Worm (Caenorhabditis elegans) whole organism, late embryonic: Measurements from ENCODE around the gene W04G3.13.

ENCODE experiments used
- F13H6.1 ChIP-seq: sonication (generic microtip); optimal IDR thresholded peaks from 2 replicates; lab custom pipeline; 2016; ENCODE audit warnings: missing genetic modification characterization, missing compliant biosample characterization
- Y22D7AL.16 ChIP-seq: sonication (generic microtip); optimal IDR thresholded peaks from 2 replicates; lab custom pipeline; 2016; ENCODE audit warnings: missing genetic modification characterization, missing compliant biosample characterization
- ceh-2 ChIP-seq: sonication (generic microtip); optimal IDR thresholded peaks from 2 replicates; lab custom pipeline; 2016; ENCODE audit warnings: missing genotype, missing genetic modification characterization, missing compliant biosample characterization
- ceh-22 ChIP-seq: sonication (generic microtip); optimal IDR thresholded peaks from 2 replicates; lab custom pipeline; 2017; ENCODE audit warnings: missing biosample characterization, missing genetic modification characterization
- ceh-30 ChIP-seq: fragments of 150-350 bp; optimal IDR thresholded peaks from 2 replicates; lab custom pipeline; 2014; ENCODE audit warnings: missing biosample characterization, missing genetic modification characterization
- eyg-1 ChIP-seq: sonication (generic microtip); optimal IDR thresholded peaks from 2 replicates; lab custom pipeline; 2016; ENCODE audit warnings: missing genotype, missing genetic modification characterization, missing compliant biosample characterization
- fkh-10 ChIP-seq: fragments of 150-350 bp; optimal IDR thresholded peaks from 2 replicates; lab custom pipeline; 2014; ENCODE audit warnings: missing biosample characterization, missing genetic modification reagents, missing genetic modification characterization
- madf-2 ChIP-seq: sonication (generic microtip); optimal IDR thresholded peaks from 2 replicates; lab custom pipeline; 2017; ENCODE audit warnings: missing genetic modification characterization, missing compliant biosample characterization
- mec-3 ChIP-seq: sonication (generic microtip); optimal IDR thresholded peaks from 2 replicates; lab custom pipeline; 2016; ENCODE audit warnings: borderline replicate concordance, missing genetic modification characterization, missing compliant biosample characterization
- nfya-1 ChIP-seq: sonication (generic microtip); optimal IDR thresholded peaks from 2 replicates; lab custom pipeline; 2017; ENCODE audit warnings: missing genetic modification characterization, mild to moderate bottlenecking, missing compliant biosample characterization, antibody characterized with exemption, moderate library complexity
- nhr-11 ChIP-seq: fragments of 150-350 bp; optimal IDR thresholded peaks from 2 replicates; lab custom pipeline; 2014; ENCODE audit warnings: missing biosample characterization, missing genetic modification characterization
- npax-4 ChIP-seq: sonication (generic microtip); optimal IDR thresholded peaks from 2 replicates; lab custom pipeline; 2016; ENCODE audit warnings: missing genetic modification characterization, missing compliant biosample characterization
- pag-3 ChIP-seq: sonication (generic microtip); optimal IDR thresholded peaks from 2 replicates; lab custom pipeline; 2016; ENCODE audit warnings: missing compliant biosample characterization, missing genetic modification characterization, borderline replicate concordance
- pha-4 ChIP-seq: fragments of 150-350 bp; optimal IDR thresholded peaks from 2 replicates; lab custom pipeline; 2018; ENCODE audit warnings: missing biosample characterization, missing genetic modification reagents, missing genetic modification characterization
- pqm-1 ChIP-seq: sonication (generic microtip); optimal IDR thresholded peaks from 2 replicates; lab custom pipeline; 2016; ENCODE audit warnings: missing genetic modification characterization, missing compliant biosample characterization
- ref-2 ChIP-seq: sonication (generic microtip); optimal IDR thresholded peaks from 2 replicates; lab custom pipeline; 2016; ENCODE audit warnings: missing genetic modification characterization, missing compliant biosample characterization
- syd-9 ChIP-seq: sonication (generic microtip); optimal IDR thresholded peaks from 2 replicates; lab custom pipeline; 2016; ENCODE audit warnings: mild to moderate bottlenecking, missing genetic modification characterization, moderate library complexity, missing compliant biosample characterization
- zip-5 ChIP-seq: sonication (generic microtip); optimal IDR thresholded peaks from 2 replicates; lab custom pipeline; 2016; ENCODE audit warnings: missing genetic modification characterization, missing compliant biosample characterization

Gene W04G3.13

DNA sequence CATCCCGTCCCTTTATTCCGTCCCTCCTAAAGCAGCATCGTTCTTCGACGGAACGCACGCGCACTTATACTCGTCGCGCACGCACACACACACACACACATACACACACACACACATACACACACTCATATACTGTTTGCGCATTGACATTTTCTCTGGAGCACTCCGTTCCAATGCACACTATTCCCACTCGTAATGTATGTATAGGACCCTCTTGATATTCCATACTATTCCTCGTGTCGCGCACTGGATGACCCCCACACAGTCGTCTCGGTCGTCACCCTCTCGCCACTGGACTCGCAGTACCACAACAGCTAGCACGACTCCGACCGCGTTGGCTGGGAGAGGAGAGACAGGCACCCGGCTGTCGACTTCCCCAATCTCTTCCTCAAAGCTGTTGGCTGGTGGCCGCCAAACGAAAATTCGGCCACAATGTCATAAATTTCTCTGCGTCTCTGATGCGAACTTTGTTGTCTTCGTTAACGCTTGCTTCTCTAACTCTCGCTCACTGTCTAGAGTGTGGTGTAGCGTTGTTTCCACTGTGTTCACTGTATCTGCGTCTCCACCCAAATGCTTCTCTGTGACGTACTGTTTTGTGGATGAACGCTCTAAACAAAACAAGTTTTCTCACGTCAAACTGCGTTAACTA is 48.4 kb downstream of the W04G3.13 start (continued):
- TF ChIP-seq pha-4 (tag; lab: Kevin White, UChicago) (no peak), ref-2 (tag; lab: Kevin White, UChicago) (peak; percentile 89), zip-5 (no peak), eyg-1 (peak; percentile 71), ceh-22 (tag; lab: Kevin White, UChicago) (peak; percentile 18), nhr-11 (tag; lab: Kevin White, UChicago) (no peak), madf-2 (tag; lab: Kevin White, UChicago) (peak; percentile 73), syd-9 (tag; lab: Kevin White, UChicago) (peak; percentile 73), F13H6.1 (peak; percentile 78), Y22D7AL.16 (tag; lab: Kevin White, UChicago) (no peak), pag-3 (tag; lab: Kevin White, UChicago) (peak; percentile 58), fkh-10 (GFP tag; lab: Kevin White, UChicago) (no peak), npax-4 (tag; lab: Kevin White, UChicago) (no peak), nfya-1 (tag; lab: Kevin White, UChicago) (peak; percentile 89), ceh-30 (tag; lab: Kevin White, UChicago) (no peak), mec-3 (peak; percentile 3), ceh-2 (tag; lab: Kevin White, UChicago) (peak; percentile 86), pqm-1 (tag; lab: Kevin White, UChicago) (no peak)
